Fruit fly (Drosophila melanogaster) Kc167 (cell line): Measurements from ENCODE around the gene bark.

Experiments
- Myc ChIP-seq: fragments of >200 bp; optimal IDR thresholded peaks from 2 replicates; lab custom pipeline; 2017; ENCODE audit warnings: missing external identifiers
- psq ChIP-seq: fragments of >200 bp; optimal IDR thresholded peaks from 2 replicates; lab custom pipeline; 2017; ENCODE audit warnings: missing external identifiers

- TF ChIP-seq psq (no peak), Myc (lab: Kevin White, UChicago) (no peak)
Observed at dm6 chr2L:3831694-3832093, 44.7 kb downstream of the bark start.
